Worm (Caenorhabditis elegans) whole organism, L2 larva: ENCODE measurements around the gene ZC449.2.
A peak's percentile ranks its signal among the peaks of the same experiment; 100 is the strongest.

Experiments
- C34F6.9 ChIP-seq: fragments of 150-350 bp; optimal IDR thresholded peaks from 2 replicates; lab custom pipeline; 2014; ENCODE audit warnings: missing biosample characterization, missing genetic modification characterization
- F13H6.1 ChIP-seq: sonication (generic microtip); optimal IDR thresholded peaks from 2 replicates; lab custom pipeline; 2016; ENCODE audit warnings: missing genetic modification characterization, missing compliant biosample characterization
- R02D3.7 ChIP-seq: fragments of 150-350 bp; optimal IDR thresholded peaks from 2 replicates; lab custom pipeline; 2014; ENCODE audit warnings: missing biosample characterization, missing genetic modification characterization
- Y55F3AM.14 ChIP-seq: fragments of 200-800 bp; sonication (Bioruptor generic); optimal IDR thresholded peaks from 2 replicates; lab custom pipeline; 2018; ENCODE audit warnings: mild to moderate bottlenecking, missing genetic modification characterization, missing compliant biosample characterization
- ZK546.5 ChIP-seq: sonication (generic microtip); optimal IDR thresholded peaks from 2 replicates; lab custom pipeline; 2017; ENCODE audit warnings: missing biosample characterization, missing genetic modification characterization
- alr-1 ChIP-seq: fragments of 150-350 bp; optimal IDR thresholded peaks from 2 replicates; lab custom pipeline; 2014; ENCODE audit warnings: missing biosample characterization, missing genetic modification characterization
- ceh-16 ChIP-seq: fragments of 150-350 bp; optimal IDR thresholded peaks from 2 replicates; lab custom pipeline; 2014; ENCODE audit warnings: missing biosample characterization, missing genetic modification characterization
- ceh-82 ChIP-seq: fragments of 150-350 bp; optimal IDR thresholded peaks from 2 replicates; lab custom pipeline; 2014; ENCODE audit warnings: missing biosample characterization, missing genetic modification characterization
- crh-2 ChIP-seq: sonication (generic microtip); optimal IDR thresholded peaks from 2 replicates; lab custom pipeline; 2017; ENCODE audit warnings: missing biosample characterization, missing genetic modification characterization
- egl-27 ChIP-seq: sonication (generic microtip); optimal IDR thresholded peaks from 3 replicates; lab custom pipeline; 2017; ENCODE audit warnings: missing biosample characterization, missing genetic modification reagents, missing genetic modification characterization
- elt-3 ChIP-seq: sonication (generic microtip); optimal IDR thresholded peaks from 2 replicates; lab custom pipeline; 2017; ENCODE audit warnings: missing biosample characterization, missing genetic modification characterization
- fos-1 ChIP-seq: fragments of 150-350 bp; optimal IDR thresholded peaks from 2 replicates; lab custom pipeline; 2014; ENCODE audit warnings: missing biosample characterization, missing genetic modification characterization
- gmeb-1 ChIP-seq: fragments of 150-350 bp; optimal IDR thresholded peaks from 2 replicates; lab custom pipeline; 2014; ENCODE audit warnings: missing biosample characterization, missing genetic modification characterization
- lin-39 ChIP-seq: fragments of 150-350 bp; optimal IDR thresholded peaks from 2 replicates; lab custom pipeline; 2014; ENCODE audit warnings: missing biosample characterization, missing genetic modification reagents, missing genetic modification characterization
- lsy-2 ChIP-seq, 2 experiments: fragments of 150-350 bp in 1 of 2; sonication (generic microtip) in 1 of 2; optimal IDR thresholded peaks; 2 replicates each; lab custom pipeline; 2014 to 2017; ENCODE audit warnings: missing biosample characterization in 2 of 2, missing genetic modification characterization in 2 of 2
- mab-5 ChIP-seq: fragments of 150-350 bp; optimal IDR thresholded peaks from 2 replicates; lab custom pipeline; 2014; ENCODE audit warnings: missing biosample characterization, missing genetic modification characterization
- mbf-1 ChIP-seq: sonication (generic microtip); optimal IDR thresholded peaks from 2 replicates; lab custom pipeline; 2017; ENCODE audit warnings: missing biosample characterization, missing genetic modification characterization
- mdl-1 ChIP-seq, 2 experiments: fragments of 150-350 bp in 1 of 2; sonication (generic microtip) in 1 of 2; optimal IDR thresholded peaks; 2 replicates each; lab custom pipeline; 2017; ENCODE audit warnings: missing biosample characterization in 2 of 2, missing genetic modification characterization in 2 of 2
- nhr-10 ChIP-seq: sonication (generic microtip); optimal IDR thresholded peaks from 2 replicates; lab custom pipeline; 2017; ENCODE audit warnings: missing biosample characterization, missing genetic modification characterization
- nhr-11 ChIP-seq: fragments of 150-350 bp; optimal IDR thresholded peaks from 2 replicates; lab custom pipeline; 2014; ENCODE audit warnings: missing biosample characterization, missing genetic modification characterization
- nhr-12 ChIP-seq: fragments of 150-350 bp; optimal IDR thresholded peaks from 2 replicates; lab custom pipeline; 2014; ENCODE audit warnings: missing biosample characterization, missing genetic modification characterization
- nhr-129 ChIP-seq: fragments of 150-350 bp; optimal IDR thresholded peaks from 2 replicates; lab custom pipeline; 2014; ENCODE audit warnings: missing biosample characterization, missing genetic modification characterization
- nhr-21 ChIP-seq: fragments of 150-350 bp; optimal IDR thresholded peaks from 2 replicates; lab custom pipeline; 2014; ENCODE audit warnings: missing biosample characterization, missing genetic modification characterization
- nhr-25 ChIP-seq: fragments of 150-350 bp; sonication (generic microtip); optimal IDR thresholded peaks from 3 replicates; lab custom pipeline; 2014; ENCODE audit warnings: missing biosample characterization, missing genetic modification characterization
- peb-1 ChIP-seq: fragments of 150-350 bp; optimal IDR thresholded peaks from 2 replicates; lab custom pipeline; 2014; ENCODE audit warnings: missing biosample characterization, missing genetic modification characterization
- skn-1 ChIP-seq: sonication (generic microtip); optimal IDR thresholded peaks from 2 replicates; lab custom pipeline; 2017; ENCODE audit warnings: missing biosample characterization, missing genetic modification characterization
- sma-9 ChIP-seq, 2 experiments: fragments of 150-350 bp in 1 of 2; sonication (generic microtip) in 1 of 2; optimal IDR thresholded peaks; 2 replicates each; lab custom pipeline; 2014 to 2016; ENCODE audit warnings: missing genetic modification characterization in 2 of 2, mild to moderate bottlenecking in 1 of 2, missing biosample characterization in 1 of 2, missing compliant biosample characterization in 1 of 2, missing genetic modification reagents in 1 of 2, moderate library complexity in 1 of 2
- unc-39 ChIP-seq: fragments of 150-350 bp; optimal IDR thresholded peaks from 2 replicates; lab custom pipeline; 2014; ENCODE audit warnings: missing biosample characterization, missing genetic modification characterization
- unc-55 ChIP-seq: fragments of 150-350 bp; sonication (generic microtip); optimal IDR thresholded peaks from 3 replicates; lab custom pipeline; 2014; ENCODE audit warnings: missing biosample characterization, missing genetic modification reagents, missing genetic modification characterization
- unc-62 ChIP-seq: fragments of 150-350 bp; optimal IDR thresholded peaks from 2 replicates; lab custom pipeline; 2014; ENCODE audit warnings: missing biosample characterization, missing genetic modification reagents, missing genetic modification characterization
- ztf-1 ChIP-seq: fragments of 200-800 bp; sonication (Bioruptor generic); conservative IDR thresholded peaks from 2 replicates; pipeline ENCODE4 v1.3.6; 2022; ENCODE audit warnings: missing genetic modification characterization, missing compliant biosample characterization
- ztf-11 ChIP-seq: sonication (generic microtip); optimal IDR thresholded peaks from 2 replicates; lab custom pipeline; 2017; ENCODE audit warnings: missing biosample characterization, missing genetic modification characterization
- ztf-4 ChIP-seq: fragments of 150-350 bp; optimal IDR thresholded peaks from 2 replicates; lab custom pipeline; 2014; ENCODE audit warnings: missing biosample characterization, missing genetic modification characterization

The ZC449.2 gene

DNA sequence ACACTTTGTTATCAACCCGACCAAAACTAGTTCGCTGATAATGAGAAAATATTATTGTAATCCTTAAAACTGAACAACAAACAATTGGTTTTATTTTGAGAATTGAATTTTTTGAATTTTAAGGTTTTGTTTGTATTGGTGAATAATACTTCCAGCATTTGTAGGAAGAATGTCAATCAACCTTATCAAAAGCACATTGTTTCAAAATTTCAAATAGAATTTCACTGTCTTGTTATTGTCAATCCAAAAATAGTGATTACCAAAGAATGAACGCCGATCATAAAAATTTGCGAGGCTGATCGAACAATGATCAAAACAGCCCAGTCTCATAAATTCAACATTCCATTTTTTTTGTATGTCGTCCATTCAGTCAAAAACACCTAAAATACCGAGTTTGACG lies 46.6 kb upstream of the ZC449.2 start:
- TF ChIP-seq ztf-1 (GFP tag; lab: Robert Waterston, UW): no peak
- TF ChIP-seq sma-9 (GFP tag; optimal IDR thresholded peaks at IDR 0.05; lab: Kevin White, UChicago): no peak
- no peak for TF ChIP-seq sma-9 (tag; optimal IDR thresholded peaks at IDR 0.05; lab: Kevin White, UChicago)
- TF ChIP-seq nhr-12 (tag; lab: Kevin White, UChicago): no peak
- no peak for TF ChIP-seq mab-5
- TF ChIP-seq nhr-10 (tag; lab: Kevin White, UChicago): no peak
- no peak for TF ChIP-seq R02D3.7 (tag; lab: Kevin White, UChicago)
- no peak for TF ChIP-seq ZK546.5 (tag; lab: Kevin White, UChicago)
- TF ChIP-seq mdl-1 (tag; optimal IDR thresholded peaks at IDR 0.05; lab: Kevin White, UChicago): no peak
- no peak for TF ChIP-seq lsy-2 (tag; optimal IDR thresholded peaks at IDR 0.05; lab: Kevin White, UChicago)
- TF ChIP-seq ztf-4: no peak
- no peak for TF ChIP-seq egl-27 (tag; lab: Kevin White, UChicago)
- no peak for TF ChIP-seq alr-1 (tag; lab: Kevin White, UChicago)
- no peak for TF ChIP-seq unc-39 (tag; lab: Kevin White, UChicago)
- TF ChIP-seq mbf-1 (tag; lab: Kevin White, UChicago): no peak
- TF ChIP-seq ceh-82 (tag; lab: Kevin White, UChicago): no peak
- no peak for TF ChIP-seq skn-1 (tag; lab: Kevin White, UChicago)
- TF ChIP-seq ceh-16: no peak
- TF ChIP-seq gmeb-1 (tag; lab: Kevin White, UChicago): no peak
- no peak for TF ChIP-seq elt-3 (tag; lab: Kevin White, UChicago)
- no peak for TF ChIP-seq ztf-11 (tag; lab: Kevin White, UChicago)

DNA sequence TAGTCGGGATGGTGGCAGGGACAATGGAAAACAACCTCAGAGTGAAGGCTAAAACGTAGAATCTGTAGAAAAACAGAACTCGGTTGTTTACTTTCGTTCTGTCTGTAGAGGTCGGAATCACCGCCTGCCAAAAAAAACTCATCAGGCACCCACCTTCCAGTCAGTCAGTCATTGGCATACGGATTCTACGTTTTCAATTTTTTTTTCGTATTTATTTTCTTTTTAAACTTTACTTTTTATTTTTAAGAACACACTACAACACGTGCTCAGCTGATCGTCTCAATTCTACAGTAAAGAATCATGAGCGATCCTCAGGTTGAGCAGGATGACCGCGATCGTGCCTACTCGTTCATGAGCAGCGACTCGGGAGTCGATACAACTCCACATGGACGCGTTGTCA lies 44.6 kb upstream of the ZC449.2 start, which contains the start of gene lfi-1:
Gene lfi-1 (plus strand): TSS at position 301 of the 400 bp plus-strand sequence.
- TF ChIP-seq alr-1 (tag; lab: Kevin White, UChicago) (no peak), nhr-25 (no peak), peb-1 (tag; lab: Kevin White, UChicago) (no peak), nhr-21 (tag; lab: Kevin White, UChicago) (no peak), mab-5 (no peak), ceh-16 (no peak), ztf-1 (GFP tag; lab: Robert Waterston, UW) (no peak), crh-2 (no peak)

DNA sequence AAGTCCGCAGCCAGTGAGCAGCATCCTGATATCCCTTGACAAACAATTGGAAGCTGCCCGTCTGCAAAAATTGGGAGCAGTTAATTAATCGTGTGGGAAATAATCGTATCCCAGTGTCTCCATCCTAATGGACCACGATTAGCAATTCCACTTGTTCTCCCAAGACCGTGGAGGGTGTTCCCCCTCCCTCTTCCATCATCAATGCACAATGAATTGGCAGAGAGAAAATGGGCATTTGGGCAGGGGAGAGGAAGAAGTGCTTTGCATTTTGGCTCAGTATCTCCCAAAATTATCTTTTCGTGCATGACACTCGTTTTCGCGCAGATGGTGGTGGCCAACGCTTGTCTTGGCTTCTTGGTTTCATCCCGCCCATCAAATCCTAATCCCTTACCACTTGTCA lies 43.0 kb upstream of the ZC449.2 start:
- TF ChIP-seq unc-39 (tag; lab: Kevin White, UChicago) (no peak), nhr-25 (no peak), skn-1 (tag; lab: Kevin White, UChicago) (no peak), nhr-10 (tag; lab: Kevin White, UChicago) (no peak), ceh-16 (no peak), nhr-12 (tag; lab: Kevin White, UChicago) (no peak), F13H6.1 (tag; lab: Kevin White, UChicago) (no peak)
- TF ChIP-seq, all 48 proteins: peak for 0

DNA sequence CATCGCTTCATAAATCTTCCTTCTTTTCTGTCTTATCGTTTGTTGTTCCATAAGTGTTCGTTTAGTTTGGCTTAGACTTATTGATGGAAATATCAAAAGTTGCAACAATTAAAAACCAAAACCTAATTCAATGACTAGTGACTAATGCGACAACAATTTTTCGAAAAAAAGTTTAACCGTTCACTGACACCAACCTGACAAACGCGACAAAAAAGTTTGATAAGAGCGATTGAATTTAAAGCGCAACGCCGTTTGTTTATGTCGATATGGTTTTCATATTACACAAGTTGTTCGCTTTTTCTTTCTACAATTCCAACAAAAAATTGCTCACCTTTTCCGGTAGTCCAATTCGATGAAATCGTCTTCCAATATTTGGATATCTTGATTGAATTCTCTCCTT lies 42.0 kb upstream of the ZC449.2 start:
- no peak for TF ChIP-seq unc-62 (GFP tag; lab: Kevin White, UChicago)
- peak; percentile 74 for TF ChIP-seq fos-1

DNA sequence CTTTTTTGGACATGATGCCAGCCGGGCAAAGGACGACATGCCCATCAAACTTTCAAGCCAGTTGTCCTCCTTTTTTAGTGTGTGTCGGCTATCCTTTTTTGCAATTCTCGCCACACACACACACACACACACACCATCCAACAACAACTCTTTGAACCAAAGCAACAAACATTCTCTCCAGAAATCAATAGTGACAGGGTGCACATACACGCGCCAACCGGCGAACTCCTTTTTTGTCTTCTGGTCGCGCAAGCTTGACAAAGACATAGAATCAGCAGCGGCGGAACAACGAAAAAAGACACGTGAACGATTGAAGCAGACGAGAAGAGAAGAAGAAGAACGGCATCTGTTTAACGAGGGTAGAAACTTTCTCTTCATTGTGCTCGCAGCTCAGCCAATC lies 40.0 kb upstream of the ZC449.2 start:
- TF ChIP-seq unc-55 (GFP tag; lab: Kevin White, UChicago) (peak; percentile 23), lin-39 (tag; lab: Kevin White, UChicago) (no peak), mdl-1 (tag; optimal IDR thresholded peaks at IDR 0.05; lab: Kevin White, UChicago) (peak in 1 of 2 experiments; percentile 8), nhr-129 (peak; percentile 14)

DNA sequence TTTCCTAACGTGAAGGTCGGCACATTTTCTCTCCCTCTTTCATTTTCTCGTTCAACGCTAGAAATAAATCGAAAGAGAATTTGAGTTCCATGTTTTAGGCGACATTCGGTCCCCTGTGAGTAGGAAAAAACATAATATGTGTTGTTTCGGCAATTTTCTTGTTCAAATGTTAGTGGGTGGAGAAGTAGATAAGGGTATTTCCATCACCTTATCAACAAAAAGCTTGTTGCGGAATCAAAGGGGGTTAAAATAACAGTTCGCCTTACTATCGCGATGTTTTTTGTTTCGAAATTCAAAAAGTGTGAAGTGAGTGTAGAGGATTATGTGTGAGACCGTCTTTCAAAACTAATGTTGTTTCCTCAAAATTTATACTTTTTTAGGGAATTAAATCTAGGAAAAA lies 39.5 kb upstream of the ZC449.2 start:
- TF ChIP-seq lin-39 (tag; lab: Kevin White, UChicago) (no peak), nhr-25 (no peak), nhr-11 (tag; lab: Kevin White, UChicago) (no peak), C34F6.9 (no peak), Y55F3AM.14 (no peak), gmeb-1 (tag; lab: Kevin White, UChicago) (no peak), R02D3.7 (tag; lab: Kevin White, UChicago) (no peak), elt-3 (tag; lab: Kevin White, UChicago) (no peak), ZK546.5 (tag; lab: Kevin White, UChicago) (no peak)
- TF ChIP-seq, all 48 proteins: peak for 0
